Worm (Caenorhabditis elegans) whole organism, young adult: Measurements from ENCODE around the gene C55C3.4.

Experiments
- B0019.2 ChIP-seq: fragments of 200-800 bp; sonication (Bioruptor generic); conservative IDR thresholded peaks from 2 replicates; pipeline ENCODE4 v1.3.6; 2022; ENCODE audit warnings: missing genetic modification reagents, missing genetic modification characterization, missing compliant biosample characterization
- B0035.1 ChIP-seq: sonication (generic microtip); optimal IDR thresholded peaks from 2 replicates; lab custom pipeline; 2016; ENCODE audit warnings: missing genetic modification characterization, mild to moderate bottlenecking, missing compliant biosample characterization, missing genotype, missing genetic modification reagents
- B0261.1 ChIP-seq: sonication (generic microtip); optimal IDR thresholded peaks from 2 replicates; lab custom pipeline; 2016; ENCODE audit warnings: mild to moderate bottlenecking, missing genetic modification characterization, moderate library complexity, missing compliant biosample characterization
- B0336.3 ChIP-seq: fragments of 200-800 bp; sonication (Bioruptor generic); IDR thresholded peaks from 2 replicates; pipeline ENCODE4 v1.3.6; 2022; ENCODE audit warnings: missing genetic modification characterization, missing compliant biosample characterization
- C17E4.6 ChIP-seq: fragments of 200-800 bp; sonication (Bioruptor generic); IDR thresholded peaks from 2 replicates; pipeline ENCODE4 v1.3.6; 2022; ENCODE audit warnings: missing genetic modification reagents, missing genetic modification characterization, missing compliant biosample characterization
- D2030.7 ChIP-seq: fragments of 200-800 bp; sonication (Bioruptor generic); IDR thresholded peaks from 2 replicates; pipeline ENCODE4 v1.3.6; 2022; ENCODE audit warnings: missing genetic modification reagents, missing genetic modification characterization, missing compliant biosample characterization
- F10E7.11 ChIP-seq: sonication (generic microtip); optimal IDR thresholded peaks from 2 replicates; lab custom pipeline; 2017; ENCODE audit warnings: mild to moderate bottlenecking, missing genetic modification characterization, moderate library complexity, missing compliant biosample characterization
- F33H1.4 ChIP-seq: fragments of 200-800 bp; sonication (Bioruptor generic); IDR thresholded peaks from 2 replicates; pipeline ENCODE4 v1.3.6; 2022; ENCODE audit warnings: missing genetic modification reagents, missing genetic modification characterization, missing compliant biosample characterization
- K11D2.4 ChIP-seq: fragments of 200-800 bp; sonication (Bioruptor generic); IDR thresholded peaks from 2 replicates; pipeline ENCODE4 v1.3.6; 2022; ENCODE audit warnings: missing genetic modification reagents, missing genetic modification characterization, missing compliant biosample characterization
- K12H6.12 ChIP-seq: fragments of 200-800 bp; sonication (Bioruptor generic); optimal IDR thresholded peaks from 2 replicates; lab custom pipeline; 2018; ENCODE audit warnings: mild to moderate bottlenecking, missing genetic modification characterization, missing compliant biosample characterization
- Y53G8AR.9 ChIP-seq: fragments of 200-800 bp; sonication (Bioruptor generic); conservative IDR thresholded peaks from 2 replicates; pipeline ENCODE4 v1.3.6; 2022; ENCODE audit warnings: missing genetic modification reagents, missing genetic modification characterization, missing compliant biosample characterization
- Y56A3A.18 ChIP-seq: fragments of 200-800 bp; sonication (Bioruptor generic); IDR thresholded peaks from 2 replicates; pipeline ENCODE4 v1.3.6; 2022; ENCODE audit warnings: missing genetic modification reagents, missing genetic modification characterization, missing compliant biosample characterization
- ama-1 ChIP-seq, 3 experiments: fragments of 150-350 bp in 1 of 3; sonication (generic microtip) in 2 of 3; optimal IDR thresholded peaks; 2 replicates each; lab custom pipeline; 2014 to 2018; ENCODE audit warnings: missing biosample characterization in 2 of 3, missing genetic modification characterization in 2 of 3, missing genetic modification reagents in 2 of 3
- aptf-2 ChIP-seq: fragments of 200-800 bp; sonication (Bioruptor generic); conservative IDR thresholded peaks from 2 replicates; pipeline ENCODE4 v1.3.6; 2022; ENCODE audit warnings: missing genetic modification reagents, missing genetic modification characterization, missing compliant biosample characterization
- ccch-3 ChIP-seq: fragments of 200-800 bp; sonication (Bioruptor generic); optimal IDR thresholded peaks from 2 replicates; lab custom pipeline; 2018; ENCODE audit warnings: mild to moderate bottlenecking, missing genetic modification characterization, missing compliant biosample characterization
- ceh-27 ChIP-seq: fragments of 200-800 bp; sonication (Bioruptor generic); optimal IDR thresholded peaks from 2 replicates; lab custom pipeline; 2018; ENCODE audit warnings: mild to moderate bottlenecking, missing genetic modification characterization, moderate library complexity, missing compliant biosample characterization
- ceh-40 ChIP-seq: fragments of 200-800 bp; sonication (Bioruptor generic); IDR thresholded peaks from 2 replicates; pipeline ENCODE4 v1.3.6; 2022; ENCODE audit warnings: missing genetic modification characterization, missing compliant biosample characterization
- ceh-79 ChIP-seq: sonication (generic microtip); optimal IDR thresholded peaks from 2 replicates; lab custom pipeline; 2017; ENCODE audit warnings: mild to moderate bottlenecking, missing genetic modification characterization, missing compliant biosample characterization
- dpl-1 ChIP-seq: fragments of 150-350 bp; optimal IDR thresholded peaks from 2 replicates; lab custom pipeline; 2014; ENCODE audit warnings: missing biosample characterization, missing genetic modification reagents, missing genetic modification characterization
- ets-4 ChIP-seq: fragments of 200-800 bp; sonication (Bioruptor generic); optimal IDR thresholded peaks from 2 replicates; lab custom pipeline; 2018; ENCODE audit warnings: mild to moderate bottlenecking, missing genetic modification characterization, missing compliant biosample characterization
- hmg-20 ChIP-seq: fragments of 200-800 bp; sonication (Bioruptor generic); IDR thresholded peaks from 2 replicates; pipeline ENCODE4 v1.3.6; 2022; ENCODE audit warnings: missing genetic modification reagents, missing genetic modification characterization, missing compliant biosample characterization
- lin-54 ChIP-seq: fragments of 200-800 bp; sonication (Bioruptor generic); optimal IDR thresholded peaks from 2 replicates; lab custom pipeline; 2018; ENCODE audit warnings: mild to moderate bottlenecking, missing genetic modification characterization, missing compliant biosample characterization
- lir-1 ChIP-seq: fragments of 200-800 bp; sonication (Bioruptor generic); conservative IDR thresholded peaks from 2 replicates; pipeline ENCODE4 v1.3.6; 2022; ENCODE audit warnings: missing genetic modification reagents, missing genetic modification characterization, missing compliant biosample characterization
- lsl-1 ChIP-seq: fragments of 200-800 bp; sonication (Bioruptor generic); optimal IDR thresholded peaks from 2 replicates; lab custom pipeline; 2018; ENCODE audit warnings: mild to moderate bottlenecking, missing genetic modification characterization, moderate library complexity, missing compliant biosample characterization
- nfya-1 ChIP-seq: sonication (generic microtip); optimal IDR thresholded peaks from 2 replicates; lab custom pipeline; 2017; ENCODE audit warnings: antibody characterized with exemption, missing compliant biosample characterization, missing genetic modification characterization, borderline replicate concordance; ENCODE audit not compliant: insufficient read depth
- nfya-2 ChIP-seq: fragments of 200-800 bp; sonication (Bioruptor generic); IDR thresholded peaks from 2 replicates; pipeline ENCODE4 v1.3.6; 2022; ENCODE audit warnings: missing genetic modification reagents, missing genetic modification characterization, missing compliant biosample characterization
- nhr-120 ChIP-seq: fragments of 200-800 bp; sonication (Bioruptor generic); IDR thresholded peaks from 2 replicates; pipeline ENCODE4 v1.3.6; 2022; ENCODE audit warnings: missing genetic modification characterization, missing compliant biosample characterization
- nhr-179 ChIP-seq: sonication (generic microtip); optimal IDR thresholded peaks from 2 replicates; lab custom pipeline; 2016; ENCODE audit warnings: mild to moderate bottlenecking, missing genetic modification characterization, missing compliant biosample characterization
- pbrm-1 ChIP-seq: fragments of 200-800 bp; sonication (Bioruptor generic); IDR thresholded peaks from 2 replicates; pipeline ENCODE4 v1.3.6; 2022; ENCODE audit warnings: missing genetic modification reagents, missing genetic modification characterization, missing compliant biosample characterization
- rpc-1 ChIP-seq, 2 experiments: fragments of 150-350 bp in 1 of 2; sonication (generic microtip) in 1 of 2; optimal IDR thresholded peaks; 2 replicates each; lab custom pipeline; 2014 to 2018; ENCODE audit warnings: missing biosample characterization in 1 of 2, missing genetic modification characterization in 1 of 2, missing genetic modification reagents in 1 of 2, missing genotype in 1 of 2
- sdz-38 ChIP-seq: sonication (generic microtip); optimal IDR thresholded peaks from 2 replicates; lab custom pipeline; 2016; ENCODE audit warnings: missing genotype, missing genetic modification characterization, missing compliant biosample characterization
- snpc-1.3 ChIP-seq: sonication (generic microtip); optimal IDR thresholded peaks from 2 replicates; lab custom pipeline; 2017; ENCODE audit warnings: missing genetic modification characterization, mild to moderate bottlenecking, missing compliant biosample characterization, antibody characterized with exemption, moderate library complexity, missing genotype, missing genetic modification reagents; ENCODE audit not compliant: insufficient read depth
- somi-1 ChIP-seq: fragments of 200-800 bp; sonication (Bioruptor generic); optimal IDR thresholded peaks from 2 replicates; lab custom pipeline; 2018; ENCODE audit warnings: mild to moderate bottlenecking, missing genetic modification characterization, missing compliant biosample characterization
- sptf-2 ChIP-seq: fragments of 200-800 bp; sonication (Bioruptor generic); optimal IDR thresholded peaks from 2 replicates; lab custom pipeline; 2018; ENCODE audit warnings: mild to moderate bottlenecking, missing genetic modification characterization, missing compliant biosample characterization
- tbx-9 ChIP-seq: sonication (generic microtip); optimal IDR thresholded peaks from 2 replicates; lab custom pipeline; 2016; ENCODE audit warnings: borderline replicate concordance, missing genetic modification characterization, inconsistent platforms, missing compliant biosample characterization
- unc-62 ChIP-seq: fragments of 150-350 bp; optimal IDR thresholded peaks from 2 replicates; lab custom pipeline; 2014; ENCODE audit warnings: missing biosample characterization, missing genetic modification reagents, missing genetic modification characterization
- ztf-18 ChIP-seq: sonication (generic microtip); optimal IDR thresholded peaks from 2 replicates; lab custom pipeline; 2016; ENCODE audit warnings: missing genotype, mild to moderate bottlenecking, missing genetic modification characterization, missing compliant biosample characterization
- ztf-22 ChIP-seq: fragments of 200-800 bp; sonication (Bioruptor generic); optimal IDR thresholded peaks from 2 replicates; lab custom pipeline; 2018; ENCODE audit warnings: mild to moderate bottlenecking, missing genetic modification characterization, moderate library complexity, missing compliant biosample characterization
- ztf-26 ChIP-seq: sonication (generic microtip); optimal IDR thresholded peaks from 2 replicates; lab custom pipeline; 2017; ENCODE audit warnings: missing genetic modification characterization, missing compliant biosample characterization
- ztf-6 ChIP-seq: fragments of 200-800 bp; sonication (Bioruptor generic); IDR thresholded peaks from 2 replicates; pipeline ENCODE4 v1.3.6; 2022; ENCODE audit warnings: missing genetic modification reagents, missing genetic modification characterization, missing compliant biosample characterization

C55C3.4 gene

ce11 chrIV:5682547-5683234 is 4.7 kb upstream of the C55C3.4 start, which contains the start of the genes C55C3.7 and C55C3.6:
Gene C55C3.7 (minus strand): TSS chrIV:5682647.
Gene C55C3.6 (plus strand): TSS chrIV:5683184.
- TF ChIP-seq nhr-120 (GFP tag; lab: Robert Waterston, UW) (no peak), tbx-9 (no peak), ccch-3 (GFP tag; lab: Kevin White, UChicago) (no peak), ztf-22 (no peak), ztf-6 (no peak), somi-1 (GFP tag; lab: Kevin White, UChicago) (no peak), ama-1 (optimal IDR thresholded peaks at IDR 0.05; lab: Kevin White, UChicago) (no peak), ama-1 (GFP tag; optimal IDR thresholded peaks at IDR 0.05; lab: Kevin White, UChicago) (no peak), nhr-179 (no peak), K11D2.4 (GFP tag; lab: Robert Waterston, UW) (no peak)

- TF ChIP-seq ceh-79 (tag; lab: Kevin White, UChicago) = no peak
- no peak for TF ChIP-seq K12H6.12 (tag; lab: Kevin White, UChicago)
- no peak for TF ChIP-seq B0019.2 (GFP tag; lab: Robert Waterston, UW)
- no peak for TF ChIP-seq B0035.1
- no peak for TF ChIP-seq dpl-1 (GFP tag; lab: Kevin White, UChicago)
- TF ChIP-seq hmg-20 (GFP tag; lab: Robert Waterston, UW) = no peak
- no peak for TF ChIP-seq ets-4
- no peak for TF ChIP-seq nfya-2 (GFP tag; lab: Robert Waterston, UW)
- TF ChIP-seq lsl-1 (GFP tag; lab: Kevin White, UChicago) = no peak
- no peak for TF ChIP-seq ceh-40 (GFP tag; lab: Robert Waterston, UW)
- no peak for TF ChIP-seq ztf-18 (tag; lab: Kevin White, UChicago)
- TF ChIP-seq B0336.3 (GFP tag; lab: Robert Waterston, UW) = no peak
- no peak for TF ChIP-seq ztf-26 (tag; lab: Kevin White, UChicago)
- no peak for TF ChIP-seq Y56A3A.18 (GFP tag; lab: Robert Waterston, UW)
- TF ChIP-seq F10E7.11 (tag; lab: Kevin White, UChicago) = no peak
- TF ChIP-seq sdz-38 (tag; lab: Kevin White, UChicago) = no peak
- no peak for TF ChIP-seq B0261.1 (tag; lab: Kevin White, UChicago)
- TF ChIP-seq lin-54 (GFP tag; lab: Kevin White, UChicago) = no peak
These were observed 3.5 kb downstream of the C55C3.4 start, which contains the start of gene srd-5 for ce11 chrIV:5674435-5674834. Gene srd-5 (minus strand): TSS chrIV:5674535.

ce11 chrIV:5671325-5671724 is 6.6 kb downstream of the C55C3.4 start:
- no peak for TF ChIP-seq rpc-1 (optimal IDR thresholded peaks at IDR 0.05; lab: Kevin White, UChicago)
- TF ChIP-seq rpc-1 (tag; optimal IDR thresholded peaks at IDR 0.05; lab: Kevin White, UChicago) = no peak
- TF ChIP-seq aptf-2 (GFP tag; lab: Robert Waterston, UW) = no peak
- TF ChIP-seq lin-54 (GFP tag; lab: Kevin White, UChicago) = no peak
- TF ChIP-seq F33H1.4 (GFP tag; lab: Robert Waterston, UW) = no peak
- no peak for TF ChIP-seq pbrm-1
- no peak for TF ChIP-seq ama-1 (optimal IDR thresholded peaks at IDR 0.05; lab: Kevin White, UChicago)
- TF ChIP-seq ama-1 (GFP tag; optimal IDR thresholded peaks at IDR 0.05; lab: Kevin White, UChicago) = no peak
- TF ChIP-seq Y53G8AR.9 (GFP tag; lab: Robert Waterston, UW) = no peak
- no peak for TF ChIP-seq ets-4
- TF ChIP-seq ztf-26 (tag; lab: Kevin White, UChicago) = no peak
- TF ChIP-seq C17E4.6 = no peak
- TF ChIP-seq F10E7.11 (tag; lab: Kevin White, UChicago) = no peak
- no peak for TF ChIP-seq ceh-27 (GFP tag; lab: Kevin White, UChicago)
- TF ChIP-seq sptf-2 (GFP tag; lab: Kevin White, UChicago) = no peak
- TF ChIP-seq lir-1 (GFP tag; lab: Robert Waterston, UW) = no peak
- TF ChIP-seq nfya-1 = no peak
- TF ChIP-seq sdz-38 (tag; lab: Kevin White, UChicago) = no peak
- TF ChIP-seq D2030.7 (GFP tag; lab: Robert Waterston, UW) = no peak
- no peak for TF ChIP-seq snpc-1.3 (tag; lab: Kevin White, UChicago)
- TF ChIP-seq unc-62 = no peak
